Fruit fly (Drosophila melanogaster): ENCODE data around the gene CG33783.

DNA sequence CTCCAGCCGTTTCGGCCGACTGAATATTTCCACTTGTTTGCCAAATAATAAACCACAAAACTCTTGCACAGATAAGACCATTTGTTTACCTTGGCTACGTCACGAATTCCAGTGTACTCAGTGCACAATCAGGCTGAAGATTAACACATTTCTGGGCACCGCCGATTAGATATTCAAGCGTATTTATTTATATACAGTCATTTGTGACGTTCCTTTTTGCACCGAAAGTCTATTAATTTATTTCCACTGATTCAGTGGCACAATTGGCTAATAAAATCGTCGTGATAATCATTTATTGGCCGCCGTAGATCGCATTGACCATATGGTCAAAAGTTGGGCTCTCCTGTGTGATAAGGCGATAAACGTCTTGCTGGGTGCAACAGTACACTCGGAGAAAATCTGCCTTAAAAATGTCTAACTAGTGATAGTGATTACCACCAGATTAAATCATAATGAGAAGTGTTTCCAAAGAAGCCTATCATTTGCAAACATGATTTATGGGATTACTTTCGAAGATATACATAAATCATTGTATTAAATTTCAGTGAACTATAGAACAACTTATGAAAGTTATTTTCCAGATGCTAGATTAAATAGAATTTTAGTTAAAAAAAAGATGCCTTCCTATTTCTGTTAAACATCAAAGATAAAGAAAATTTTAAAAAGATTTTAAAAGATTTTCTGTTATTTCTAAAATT lies 12.1 kb upstream of the CG33783 start:
- no peak for TF ChIP-seq CTCF (optimal IDR thresholded peaks at IDR 0.05)
- TF ChIP-seq CG8478 (optimal IDR thresholded peaks at IDR 0.05): no peak
